Worm (Caenorhabditis elegans) whole organism, L1 larva: ENCODE data around the gene rpy-1.

Experiments used
- C04F5.9 ChIP-seq: sonication (generic microtip); optimal IDR thresholded peaks from 2 replicates; lab custom pipeline; 2016; ENCODE audit warnings: missing genetic modification characterization, missing compliant biosample characterization
- F16B12.6 ChIP-seq: fragments of 150-350 bp; optimal IDR thresholded peaks from 2 replicates; lab custom pipeline; 2014; ENCODE audit warnings: missing biosample characterization, missing genetic modification characterization
- aha-1 ChIP-seq: fragments of 150-350 bp; optimal IDR thresholded peaks from 2 replicates; lab custom pipeline; 2014; ENCODE audit warnings: missing biosample characterization, missing genetic modification characterization
- ama-1 ChIP-seq: fragments of 150-350 bp; optimal IDR thresholded peaks from 2 replicates; lab custom pipeline; 2014
- blmp-1 ChIP-seq: fragments of 150-350 bp; optimal IDR thresholded peaks from 2 replicates; lab custom pipeline; 2014; ENCODE audit warnings: missing biosample characterization, missing genetic modification characterization
- ceh-63 ChIP-seq: fragments of 200-800 bp; sonication (Bioruptor generic); optimal IDR thresholded peaks from 2 replicates; lab custom pipeline; 2018; ENCODE audit warnings: mild to moderate bottlenecking, missing genetic modification characterization, missing compliant biosample characterization
- ceh-8 ChIP-seq: fragments of 200-800 bp; sonication (Bioruptor generic); optimal IDR thresholded peaks from 2 replicates; lab custom pipeline; 2018; ENCODE audit warnings: mild to moderate bottlenecking, missing genetic modification characterization, moderate library complexity, missing compliant biosample characterization
- ceh-82 ChIP-seq, 3 experiments: fragments of 150-350 bp in 1 of 3; sonication (generic microtip) in 2 of 3; optimal IDR thresholded peaks; 2 replicates each; lab custom pipeline; 2014 to 2017; ENCODE audit warnings: missing biosample characterization in 3 of 3, missing genetic modification characterization in 3 of 3
- ceh-88 ChIP-seq: fragments of 200-800 bp; sonication (Bioruptor generic); IDR thresholded peaks from 2 replicates; pipeline ENCODE4 v1.3.6; 2022; ENCODE audit warnings: missing genetic modification characterization, missing compliant biosample characterization
- ces-1 ChIP-seq: fragments of 150-350 bp; optimal IDR thresholded peaks from 2 replicates; lab custom pipeline; 2014; ENCODE audit warnings: missing biosample characterization, missing genetic modification reagents, missing genetic modification characterization
- efl-3 ChIP-seq: fragments of 200-800 bp; sonication (Bioruptor generic); optimal IDR thresholded peaks from 2 replicates; lab custom pipeline; 2018; ENCODE audit warnings: mild to moderate bottlenecking, missing genetic modification characterization, missing compliant biosample characterization
- egl-13 ChIP-seq: sonication (generic microtip); optimal IDR thresholded peaks from 2 replicates; lab custom pipeline; 2016; ENCODE audit warnings: missing genotype, missing genetic modification reagents, missing genetic modification characterization, missing compliant biosample characterization
- egl-27 ChIP-seq, 2 experiments: fragments of 150-350 bp in 1 of 2; sonication (generic microtip); optimal IDR thresholded peaks; 3 replicates each; lab custom pipeline; 2017 to 2018; ENCODE audit warnings: missing biosample characterization in 2 of 2, missing genetic modification characterization in 2 of 2, missing genetic modification reagents in 2 of 2
- elt-2 ChIP-seq: sonication (generic microtip); optimal IDR thresholded peaks from 2 replicates; lab custom pipeline; 2016; ENCODE audit warnings: missing genetic modification characterization, mild to moderate bottlenecking, inconsistent platforms, missing compliant biosample characterization, missing genetic modification reagents
- elt-3 ChIP-seq, 6 experiments: fragments of 150-350 bp in 1 of 6; sonication (generic microtip); optimal IDR thresholded peaks; 2 replicates each; lab custom pipeline; 2017 to 2018; ENCODE audit warnings: missing biosample characterization in 6 of 6, missing genetic modification characterization in 6 of 6, inconsistent platforms in 1 of 6
- fkh-4 ChIP-seq: sonication (generic microtip); optimal IDR thresholded peaks from 2 replicates; lab custom pipeline; 2016; ENCODE audit warnings: missing compliant biosample characterization, missing genetic modification characterization, borderline replicate concordance
- fkh-8 ChIP-seq: sonication (generic microtip); optimal IDR thresholded peaks from 2 replicates; lab custom pipeline; 2016; ENCODE audit warnings: mild to moderate bottlenecking, missing genetic modification characterization, missing compliant biosample characterization
- grh-1 ChIP-seq: fragments of 200-800 bp; sonication (Bioruptor generic); IDR thresholded peaks from 2 replicates; pipeline ENCODE4 v1.3.6; 2022; ENCODE audit warnings: missing genetic modification reagents, missing genetic modification characterization, missing compliant biosample characterization
- irx-1 ChIP-seq: sonication (generic microtip); optimal IDR thresholded peaks from 2 replicates; lab custom pipeline; 2016; ENCODE audit warnings: missing genetic modification characterization, missing compliant biosample characterization
- isw-1 ChIP-seq: fragments of 200-800 bp; sonication (Bioruptor generic); IDR thresholded peaks from 2 replicates; pipeline ENCODE4 v1.3.6; 2022; ENCODE audit warnings: missing genetic modification characterization, missing compliant biosample characterization
- lin-14 ChIP-seq: fragments of 200-800 bp; sonication (Bioruptor generic); optimal IDR thresholded peaks from 2 replicates; lab custom pipeline; 2018; ENCODE audit warnings: mild to moderate bottlenecking, missing genetic modification characterization, moderate library complexity, missing compliant biosample characterization
- lin-15B ChIP-seq: fragments of 150-350 bp; sonication (generic microtip); optimal IDR thresholded peaks from 3 replicates; lab custom pipeline; 2014; ENCODE audit warnings: missing biosample characterization, missing genetic modification characterization
- lin-35 ChIP-seq, 2 experiments: fragments of 150-350 bp; optimal IDR thresholded peaks; 2 replicates each; lab custom pipeline; 2014; ENCODE audit warnings: missing biosample characterization in 2 of 2, missing genetic modification characterization in 2 of 2, missing genetic modification reagents in 2 of 2
- lsy-2 ChIP-seq, 2 experiments: fragments of 150-350 bp; optimal IDR thresholded peaks; 2 replicates each; lab custom pipeline; 2014; ENCODE audit warnings: missing biosample characterization in 2 of 2, missing genetic modification characterization in 2 of 2
- mab-9 ChIP-seq: fragments of 200-800 bp; sonication (Bioruptor generic); IDR thresholded peaks from 2 replicates; pipeline ENCODE4 v1.3.6; 2022; ENCODE audit warnings: missing genetic modification reagents, missing genetic modification characterization, missing compliant biosample characterization
- mdl-1 ChIP-seq, 2 experiments: fragments of 150-350 bp; optimal IDR thresholded peaks; 2 replicates each; lab custom pipeline; 2014 to 2017; ENCODE audit warnings: missing biosample characterization in 2 of 2, missing genetic modification characterization in 2 of 2, inconsistent platforms in 1 of 2
- mef-2 ChIP-seq: fragments of 150-350 bp; optimal IDR thresholded peaks from 2 replicates; lab custom pipeline; 2014; ENCODE audit warnings: missing biosample characterization, missing genetic modification characterization
- mep-1 ChIP-seq: fragments of 150-350 bp; optimal IDR thresholded peaks from 2 replicates; lab custom pipeline; 2014; ENCODE audit warnings: missing biosample characterization, missing genetic modification characterization
- nhr-19 ChIP-seq: fragments of 200-800 bp; sonication (Bioruptor generic); conservative IDR thresholded peaks from 2 replicates; pipeline ENCODE4 v1.3.6; 2022; ENCODE audit warnings: missing genetic modification characterization, missing compliant biosample characterization
- nhr-237 ChIP-seq: fragments of 150-350 bp; optimal IDR thresholded peaks from 2 replicates; lab custom pipeline; 2014; ENCODE audit warnings: missing biosample characterization, missing genetic modification characterization
- nhr-28 ChIP-seq: fragments of 150-350 bp; optimal IDR thresholded peaks from 2 replicates; lab custom pipeline; 2014; ENCODE audit warnings: missing biosample characterization, missing genetic modification characterization
- nhr-47 ChIP-seq: sonication (generic microtip); optimal IDR thresholded peaks from 2 replicates; lab custom pipeline; 2016; ENCODE audit warnings: mild to moderate bottlenecking, missing genetic modification characterization, moderate library complexity, missing compliant biosample characterization
- nhr-71 ChIP-seq: sonication (generic microtip); optimal IDR thresholded peaks from 2 replicates; lab custom pipeline; 2016; ENCODE audit warnings: mild to moderate bottlenecking, missing genetic modification characterization, moderate library complexity, missing compliant biosample characterization
- nhr-77 ChIP-seq: fragments of 150-350 bp; optimal IDR thresholded peaks from 2 replicates; lab custom pipeline; 2014; ENCODE audit warnings: missing biosample characterization, missing genetic modification characterization
- nhr-84 ChIP-seq: sonication (generic microtip); optimal IDR thresholded peaks from 2 replicates; lab custom pipeline; 2017; ENCODE audit warnings: missing biosample characterization, missing genetic modification characterization
- nhr-90 ChIP-seq: sonication (generic microtip); optimal IDR thresholded peaks from 2 replicates; lab custom pipeline; 2016; ENCODE audit warnings: mild to moderate bottlenecking, missing genetic modification characterization, missing compliant biosample characterization; ENCODE audit not compliant: poor library complexity
- pqm-1 ChIP-seq: sonication (generic microtip); optimal IDR thresholded peaks from 3 replicates; lab custom pipeline; 2017; ENCODE audit warnings: missing biosample characterization, missing genetic modification characterization
- rnt-1 ChIP-seq: sonication (generic microtip); optimal IDR thresholded peaks from 2 replicates; lab custom pipeline; 2016; ENCODE audit warnings: mild to moderate bottlenecking, missing genetic modification characterization, moderate library complexity, missing compliant biosample characterization
- skn-1 ChIP-seq: fragments of 150-350 bp; optimal IDR thresholded peaks from 2 replicates; lab custom pipeline; 2014; ENCODE audit warnings: missing biosample characterization, missing genetic modification characterization
- snpc-4 ChIP-seq: fragments of 150-350 bp; optimal IDR thresholded peaks from 2 replicates; lab custom pipeline; 2014; ENCODE audit warnings: missing biosample characterization, missing genetic modification characterization
- sox-4 ChIP-seq: sonication (generic microtip); optimal IDR thresholded peaks from 2 replicates; lab custom pipeline; 2016; ENCODE audit warnings: missing genetic modification characterization, missing compliant biosample characterization
- sptf-1 ChIP-seq: fragments of 150-350 bp; optimal IDR thresholded peaks from 2 replicates; lab custom pipeline; 2014; ENCODE audit warnings: missing biosample characterization, missing genetic modification characterization
- sup-37 ChIP-seq: fragments of 200-800 bp; sonication (Bioruptor generic); optimal IDR thresholded peaks from 2 replicates; lab custom pipeline; 2018; ENCODE audit warnings: mild to moderate bottlenecking, missing genetic modification characterization, missing compliant biosample characterization
- tbx-2 ChIP-seq: sonication (generic microtip); optimal IDR thresholded peaks from 2 replicates; lab custom pipeline; 2016; ENCODE audit warnings: missing genetic modification characterization, missing compliant biosample characterization
- unc-130 ChIP-seq: fragments of 150-350 bp; optimal IDR thresholded peaks from 2 replicates; lab custom pipeline; 2017; ENCODE audit warnings: missing biosample characterization, missing genetic modification characterization, inconsistent platforms
- unc-62 ChIP-seq: fragments of 150-350 bp; optimal IDR thresholded peaks from 2 replicates; lab custom pipeline; 2014; ENCODE audit warnings: missing biosample characterization, missing genetic modification reagents, missing genetic modification characterization
- unc-86 ChIP-seq: sonication (generic microtip); optimal IDR thresholded peaks from 2 replicates; lab custom pipeline; 2016; ENCODE audit warnings: missing genetic modification characterization, missing compliant biosample characterization
- unc-98 ChIP-seq: fragments of 200-800 bp; sonication (Bioruptor generic); IDR thresholded peaks from 2 replicates; pipeline ENCODE4 v1.3.6; 2022; ENCODE audit warnings: missing genetic modification characterization, missing compliant biosample characterization
- xbp-1 ChIP-seq: sonication (generic microtip); optimal IDR thresholded peaks from 2 replicates; lab custom pipeline; 2016; ENCODE audit warnings: missing genetic modification characterization, missing compliant biosample characterization
- zag-1 ChIP-seq: fragments of 150-350 bp; optimal IDR thresholded peaks from 2 replicates; lab custom pipeline; 2014; ENCODE audit warnings: missing biosample characterization, missing genetic modification characterization
- zip-4 ChIP-seq: fragments of 200-800 bp; sonication (Bioruptor generic); optimal IDR thresholded peaks from 2 replicates; lab custom pipeline; 2018; ENCODE audit warnings: mild to moderate bottlenecking, missing genetic modification characterization, moderate library complexity, missing compliant biosample characterization
- ztf-4 ChIP-seq: fragments of 150-350 bp; optimal IDR thresholded peaks from 2 replicates; lab custom pipeline; 2014; ENCODE audit warnings: missing biosample characterization, missing genetic modification characterization

Gene rpy-1

ce11 chrII:6707496-6708260 lies 2.2 kb upstream of the rpy-1 start (continued):
- no peak for TF ChIP-seq ceh-8
- peak; percentile 74 for TF ChIP-seq nhr-71 (tag; lab: Kevin White, UChicago)
- no peak for TF ChIP-seq nhr-90
- TF ChIP-seq tbx-2 (tag; lab: Kevin White, UChicago), result peak; percentile 49
- no peak for TF ChIP-seq C04F5.9 (tag; lab: Kevin White, UChicago)
- no peak for TF ChIP-seq ces-1
- peak; percentile 50 for TF ChIP-seq unc-130 (tag; lab: Kevin White, UChicago)
- no peak for TF ChIP-seq unc-62 (GFP tag; lab: Kevin White, UChicago)
- TF ChIP-seq ztf-4, result no peak
- TF ChIP-seq nhr-19, result peak; percentile 40; the same call in 1 of the 2 replicates
- TF ChIP-seq egl-27 (tag; optimal IDR thresholded peaks at IDR 0.05; lab: Kevin White, UChicago), result no peak
- TF ChIP-seq mdl-1 (tag; optimal IDR thresholded peaks at IDR 0.05; lab: Kevin White, UChicago), result no peak
- no peak for TF ChIP-seq egl-13 (tag; lab: Kevin White, UChicago)
- no peak for TF ChIP-seq elt-2
- TF ChIP-seq nhr-84 (tag; lab: Kevin White, UChicago), result no peak
- TF ChIP-seq snpc-4 (tag; lab: Kevin White, UChicago), result no peak
- TF ChIP-seq pqm-1 (tag; lab: Kevin White, UChicago), result no peak
- TF ChIP-seq grh-1, result no peak
- TF ChIP-seq nhr-47 (tag; lab: Kevin White, UChicago), result peak; percentile 24
- TF ChIP-seq lin-14 (GFP tag; lab: Kevin White, UChicago), result peak; percentile 92
- no peak for TF ChIP-seq zag-1
- TF ChIP-seq efl-3 (GFP tag; lab: Kevin White, UChicago), result no peak
- no peak for TF ChIP-seq isw-1 (GFP tag; lab: Robert Waterston, UW)
- no peak for TF ChIP-seq aha-1 (tag; lab: Kevin White, UChicago)
- no peak for TF ChIP-seq xbp-1 (tag; lab: Kevin White, UChicago)
- TF ChIP-seq skn-1 (tag; lab: Kevin White, UChicago), result no peak
- no peak for TF ChIP-seq nhr-28 (tag; lab: Kevin White, UChicago)
- no peak for TF ChIP-seq fkh-8 (tag; lab: Kevin White, UChicago)
- TF ChIP-seq zip-4 (GFP tag; lab: Kevin White, UChicago), result no peak
- no peak for TF ChIP-seq nhr-237
- no peak for TF ChIP-seq sup-37 (GFP tag; lab: Kevin White, UChicago)
- TF ChIP-seq unc-86 (tag; lab: Kevin White, UChicago), result peak; percentile 5
- TF ChIP-seq rnt-1, result peak; percentile 85
- TF ChIP-seq F16B12.6, result no peak
- TF ChIP-seq fkh-4 (tag; lab: Kevin White, UChicago), result no peak
- TF ChIP-seq ceh-63 (GFP tag; lab: Kevin White, UChicago), result no peak
- TF ChIP-seq unc-98 (GFP tag; lab: Robert Waterston, UW), result no peak
- peak in 1 of 2 experiments; percentile 33 for TF ChIP-seq lsy-2 (tag; optimal IDR thresholded peaks at IDR 0.05; lab: Kevin White, UChicago)
- no peak for TF ChIP-seq nhr-77 (tag; lab: Kevin White, UChicago)
- no peak for TF ChIP-seq sox-4 (tag; lab: Kevin White, UChicago)
- no peak for TF ChIP-seq ama-1
- TF ChIP-seq ceh-88 (GFP tag; lab: Robert Waterston, UW), result no peak
- TF ChIP-seq sptf-1, result no peak
- no peak for TF ChIP-seq elt-3 (tag; optimal IDR thresholded peaks at IDR 0.05; lab: Kevin White, UChicago)
- peak; percentile 5 for TF ChIP-seq irx-1
- peak in 1 of 2 experiments; percentile 2 for TF ChIP-seq lin-35 (GFP tag; optimal IDR thresholded peaks at IDR 0.05; lab: Kevin White, UChicago)
- no peak for TF ChIP-seq mab-9 (GFP tag; lab: Robert Waterston, UW)
- TF ChIP-seq mep-1 (tag; lab: Kevin White, UChicago), result no peak
- peak; percentile 61 for TF ChIP-seq blmp-1 (tag; lab: Kevin White, UChicago)
- no peak for TF ChIP-seq lin-15B (tag; lab: Kevin White, UChicago)
- TF ChIP-seq mef-2, result no peak
- peak in 1 of 3 experiments; percentile 1 for TF ChIP-seq ceh-82 (tag; optimal IDR thresholded peaks at IDR 0.05; lab: Kevin White, UChicago)
